Fruit fly (Drosophila melanogaster) whole organism, prepupa: ENCODE measurements around the gene hoip.
A peak's percentile ranks its signal among the peaks of the same experiment; 100 is the strongest.

ENCODE experiments used
- Blimp-1 ChIP-seq: fragments of 200-800 bp; sonication (Bioruptor generic); optimal IDR thresholded peaks from 3 replicates; lab custom pipeline; 2017; ENCODE audit warnings: missing biosample characterization, missing genetic modification characterization, mild to moderate bottlenecking, moderate library complexity, missing genetic modification reagents
- CG10631 ChIP-seq: fragments of 200-800 bp; sonication (Bioruptor generic); optimal IDR thresholded peaks from 2 replicates; lab custom pipeline; 2016; ENCODE audit warnings: missing biosample characterization, missing genetic modification characterization
- CG10669 ChIP-seq: fragments of 200-800 bp; sonication (Bioruptor generic); optimal IDR thresholded peaks from 3 replicates; lab custom pipeline; 2018; ENCODE audit warnings: missing biosample characterization, mild to moderate bottlenecking, missing genetic modification characterization, moderate library complexity
- CG11762 ChIP-seq: fragments of 200-800 bp; sonication (Bioruptor generic); optimal IDR thresholded peaks from 3 replicates; lab custom pipeline; 2016; ENCODE audit warnings: missing biosample characterization, missing genetic modification characterization; ENCODE audit not compliant: insufficient read depth
- CG11902 ChIP-seq: fragments of 200-800 bp; sonication (Bioruptor generic); optimal IDR thresholded peaks from 3 replicates; lab custom pipeline; 2016; ENCODE audit warnings: missing biosample characterization, missing genetic modification characterization
- CG15336 ChIP-seq: fragments of 200-800 bp; sonication (Bioruptor generic); IDR thresholded peaks from 2 replicates; pipeline ENCODE4 v1.3.6; 2022; ENCODE audit warnings: missing biosample characterization, missing genetic modification characterization
- CG1621 ChIP-seq: fragments of 200-800 bp; sonication (Bioruptor generic); optimal IDR thresholded peaks from 3 replicates; lab custom pipeline; 2018; ENCODE audit warnings: missing biosample characterization, mild to moderate bottlenecking, missing genetic modification characterization
- CG31627 ChIP-seq: fragments of 200-800 bp; sonication (Bioruptor generic); optimal IDR thresholded peaks from 3 replicates; lab custom pipeline; 2016; ENCODE audit warnings: missing biosample characterization, missing genetic modification characterization
- CG32006 ChIP-seq: fragments of 200-800 bp; sonication (Bioruptor generic); optimal IDR thresholded peaks from 3 replicates; lab custom pipeline; 2017; ENCODE audit warnings: missing biosample characterization, mild to moderate bottlenecking, missing genetic modification characterization
- CG34406 ChIP-seq: fragments of 200-800 bp; sonication (Bioruptor generic); optimal IDR thresholded peaks from 3 replicates; lab custom pipeline; 2016; ENCODE audit warnings: missing biosample characterization, missing genetic modification characterization
- CG3919 ChIP-seq: fragments of 200-800 bp; sonication (Bioruptor generic); optimal IDR thresholded peaks from 3 replicates; lab custom pipeline; 2016; ENCODE audit warnings: missing biosample characterization, missing genetic modification characterization
- CG4318 ChIP-seq: fragments of 200-800 bp; sonication (Bioruptor generic); optimal IDR thresholded peaks from 3 replicates; lab custom pipeline; 2017; ENCODE audit warnings: missing biosample characterization, mild to moderate bottlenecking, missing genetic modification characterization
- CG6163 ChIP-seq: fragments of 200-800 bp; sonication (Bioruptor generic); IDR thresholded peaks from 3 replicates; pipeline ENCODE4 v1.3.6; 2022; ENCODE audit warnings: missing biosample characterization, missing genetic modification characterization
- CG6276 ChIP-seq: fragments of 200-800 bp; sonication (Bioruptor generic); optimal IDR thresholded peaks from 2 replicates; lab custom pipeline; 2017; ENCODE audit warnings: missing biosample characterization, mild to moderate bottlenecking, missing genetic modification characterization
- CG6792 ChIP-seq: fragments of 200-800 bp; sonication (Bioruptor generic); optimal IDR thresholded peaks from 3 replicates; lab custom pipeline; 2016; ENCODE audit warnings: missing biosample characterization, missing genetic modification characterization
- CG6808 ChIP-seq: fragments of 200-800 bp; sonication (Bioruptor generic); optimal IDR thresholded peaks from 3 replicates; lab custom pipeline; 2017; ENCODE audit warnings: missing biosample characterization, missing genetic modification characterization, mild to moderate bottlenecking, moderate library complexity, missing genetic modification reagents
- CG6854 ChIP-seq: fragments of 200-800 bp; sonication (Bioruptor generic); optimal IDR thresholded peaks from 2 replicates; lab custom pipeline; 2017; ENCODE audit warnings: missing biosample characterization, mild to moderate bottlenecking, missing genetic modification characterization
- CG7368 ChIP-seq: fragments of 200-800 bp; sonication (Bioruptor generic); optimal IDR thresholded peaks from 3 replicates; lab custom pipeline; 2016; ENCODE audit warnings: missing biosample characterization, missing genetic modification characterization
- CG8119 ChIP-seq: fragments of 200-800 bp; sonication (Bioruptor generic); IDR thresholded peaks from 3 replicates; pipeline ENCODE4 v1.3.6; 2022; ENCODE audit warnings: missing biosample characterization, missing genetic modification characterization
- CG8319 ChIP-seq: fragments of 200-800 bp; sonication (Bioruptor generic); optimal IDR thresholded peaks from 3 replicates; lab custom pipeline; 2016; ENCODE audit warnings: missing biosample characterization, missing genetic modification characterization
- CG8632 ChIP-seq: fragments of 200-800 bp; sonication (Bioruptor generic); optimal IDR thresholded peaks from 3 replicates; lab custom pipeline; 2016; ENCODE audit warnings: missing biosample characterization, missing genetic modification characterization
- CG9139 ChIP-seq: fragments of 200-800 bp; sonication (Bioruptor generic); optimal IDR thresholded peaks from 3 replicates; lab custom pipeline; 2017; ENCODE audit warnings: missing biosample characterization, mild to moderate bottlenecking, missing genetic modification characterization
- Eip75B ChIP-seq: fragments of 200-800 bp; sonication (Bioruptor generic); optimal IDR thresholded peaks from 3 replicates; lab custom pipeline; 2016; ENCODE audit warnings: missing biosample characterization, missing genetic modification characterization
- Eip78C ChIP-seq: fragments of 200-800 bp; sonication (Bioruptor generic); peaks from one replicate; lab custom pipeline; 2016; ENCODE audit warnings: missing biosample characterization, missing genetic modification characterization
- Eip93F ChIP-seq: fragments of 200-800 bp; sonication (Bioruptor generic); optimal IDR thresholded peaks from 2 replicates; lab custom pipeline; 2016; ENCODE audit warnings: missing biosample characterization, mild to moderate bottlenecking, missing genetic modification characterization
- Ets21C ChIP-seq: fragments of 200-800 bp; sonication (Bioruptor generic); optimal IDR thresholded peaks from 3 replicates; lab custom pipeline; 2016; ENCODE audit warnings: missing biosample characterization, missing genetic modification characterization
- Gug ChIP-seq: fragments of 200-800 bp; sonication (Bioruptor generic); IDR thresholded peaks from 2 replicates; pipeline ENCODE4 v1.3.6; 2022; ENCODE audit warnings: missing biosample characterization, missing genetic modification characterization
- Hr39 ChIP-seq: fragments of 200-800 bp; sonication (Bioruptor generic); optimal IDR thresholded peaks from 2 replicates; lab custom pipeline; 2016; ENCODE audit warnings: missing biosample characterization, missing genetic modification characterization
- Met ChIP-seq: fragments of 200-800 bp; sonication (Bioruptor generic); optimal IDR thresholded peaks from 3 replicates; lab custom pipeline; 2016; ENCODE audit warnings: missing biosample characterization, missing genetic modification characterization
- OdsH ChIP-seq: fragments of 200-800 bp; sonication (Bioruptor generic); optimal IDR thresholded peaks from 3 replicates; lab custom pipeline; 2016; ENCODE audit warnings: missing biosample characterization, missing genetic modification characterization
- Smox ChIP-seq: fragments of 200-800 bp; sonication (Bioruptor generic); optimal IDR thresholded peaks from 3 replicates; lab custom pipeline; 2016; ENCODE audit warnings: missing biosample characterization, missing genetic modification characterization
- Sox14 ChIP-seq: fragments of 200-800 bp; sonication (Bioruptor generic); optimal IDR thresholded peaks from 3 replicates; lab custom pipeline; 2016; ENCODE audit warnings: missing biosample characterization, missing genetic modification characterization
- achi ChIP-seq: fragments of 200-800 bp; sonication (Bioruptor generic); optimal IDR thresholded peaks from 3 replicates; lab custom pipeline; 2016; ENCODE audit warnings: missing biosample characterization, missing genetic modification characterization
- acj6 ChIP-seq: fragments of 200-800 bp; sonication (Bioruptor generic); optimal IDR thresholded peaks from 3 replicates; lab custom pipeline; 2016; ENCODE audit warnings: missing biosample characterization, missing genetic modification characterization
- cyc ChIP-seq: fragments of 200-800 bp; sonication (Bioruptor generic); optimal IDR thresholded peaks from 3 replicates; lab custom pipeline; 2016; ENCODE audit warnings: missing biosample characterization, missing genetic modification characterization
- dac ChIP-seq: fragments of 200-800 bp; sonication (Bioruptor generic); optimal IDR thresholded peaks from 2 replicates; lab custom pipeline; 2017; ENCODE audit warnings: missing biosample characterization, mild to moderate bottlenecking, missing genetic modification characterization
- eg ChIP-seq: fragments of 200-800 bp; sonication (Bioruptor generic); IDR thresholded peaks from 3 replicates; pipeline ENCODE4 v1.3.6; 2022; ENCODE audit warnings: missing biosample characterization, missing genetic modification characterization
- esn ChIP-seq: fragments of 200-800 bp; sonication (Bioruptor generic); optimal IDR thresholded peaks from 2 replicates; lab custom pipeline; 2016; ENCODE audit warnings: missing biosample characterization, mild to moderate bottlenecking, missing genetic modification characterization, moderate library complexity
- fd85E ChIP-seq: fragments of 200-800 bp; sonication (Bioruptor generic); optimal IDR thresholded peaks from 3 replicates; lab custom pipeline; 2016; ENCODE audit warnings: missing biosample characterization, missing genetic modification characterization
- net ChIP-seq: fragments of 200-800 bp; sonication (Bioruptor generic); optimal IDR thresholded peaks from 3 replicates; lab custom pipeline; 2016; ENCODE audit warnings: missing biosample characterization, missing genetic modification characterization
- pdm3 ChIP-seq: fragments of 200-800 bp; sonication (Bioruptor generic); optimal IDR thresholded peaks from 3 replicates; lab custom pipeline; 2016; ENCODE audit warnings: missing biosample characterization, missing genetic modification characterization
- salr ChIP-seq, 2 experiments: fragments of 200-800 bp; sonication (Bioruptor generic); optimal IDR thresholded peaks; 3 replicates each; lab custom pipeline; 2016 to 2018; ENCODE audit warnings: missing biosample characterization in 2 of 2, missing genetic modification characterization in 2 of 2, mild to moderate bottlenecking in 1 of 2
- spab ChIP-seq: fragments of 200-800 bp; sonication (Bioruptor generic); optimal IDR thresholded peaks from 2 replicates; lab custom pipeline; 2017; ENCODE audit warnings: missing biosample characterization, mild to moderate bottlenecking, missing genetic modification characterization, missing genetic modification reagents
- ss ChIP-seq, 2 experiments: fragments of 200-800 bp; sonication (Bioruptor generic); optimal IDR thresholded peaks; 2 replicates in 1 of 2; 3 replicates in 1 of 2; lab custom pipeline; 2017 to 2018; ENCODE audit warnings: mild to moderate bottlenecking in 2 of 2, missing biosample characterization in 2 of 2, missing genetic modification characterization in 2 of 2, moderate library complexity in 1 of 2
- svp ChIP-seq: fragments of 200-800 bp; sonication (Bioruptor generic); peaks from one replicate; lab custom pipeline; 2016; ENCODE audit warnings: missing biosample characterization, missing genetic modification characterization
- topi ChIP-seq: fragments of 200-800 bp; sonication (Bioruptor generic); optimal IDR thresholded peaks from 3 replicates; lab custom pipeline; 2016; ENCODE audit warnings: missing biosample characterization, missing genetic modification characterization
- vri ChIP-seq: fragments of 200-800 bp; sonication (Bioruptor generic); optimal IDR thresholded peaks from 3 replicates; lab custom pipeline; 2016; ENCODE audit warnings: missing biosample characterization, mild to moderate bottlenecking, missing genetic modification characterization

Gene hoip

dm6 chr2L:9734134-9734533, 34.5 kb downstream of the hoip start:
- peak in 1 of 2 experiments; percentile 28 for TF ChIP-seq salr (GFP tag; optimal IDR thresholded peaks at IDR 0.05; lab: Kevin White, UChicago)
- no peak for TF ChIP-seq topi
- no peak for TF ChIP-seq cyc (GFP tag; lab: Kevin White, UChicago)
- peak in 1 of 2 experiments; percentile 8 for TF ChIP-seq ss (GFP tag; optimal IDR thresholded peaks at IDR 0.05; lab: Kevin White, UChicago)
- TF ChIP-seq CG3919 (GFP tag; lab: Kevin White, UChicago), result peak; percentile 47
- peak; percentile 44; the same call in 1 of the 3 replicates for TF ChIP-seq CG6163 (GFP tag; lab: Robert Waterston, UW)
- no peak for TF ChIP-seq CG4318
- TF ChIP-seq CG8632 (GFP tag; lab: Kevin White, UChicago), result peak; percentile 21
- TF ChIP-seq CG10669 (GFP tag; lab: Kevin White, UChicago), result peak; percentile 20
- TF ChIP-seq eg (GFP tag; lab: Robert Waterston, UW), result 0 out of 3 replicates have a peak, but pooled peaks have one; percentile 21
- TF ChIP-seq CG6854 (GFP tag; lab: Kevin White, UChicago), result peak; percentile 25
- TF ChIP-seq pdm3, result peak; percentile 19
- TF ChIP-seq fd85E (GFP tag; lab: Kevin White, UChicago), result no peak
- TF ChIP-seq CG1621 (tag; lab: Kevin White, UChicago), result peak; percentile 26
- no peak for TF ChIP-seq OdsH (GFP tag; lab: Kevin White, UChicago)
- TF ChIP-seq CG34406 (GFP tag; lab: Kevin White, UChicago), result peak; percentile 38
- peak; percentile 77 for TF ChIP-seq Eip78C
- TF ChIP-seq achi (GFP tag; lab: Kevin White, UChicago), result peak; percentile 15
- TF ChIP-seq CG7368 (GFP tag; lab: Kevin White, UChicago), result peak; percentile 37

dm6 chr2L:9736000-9736695, 36.6 kb downstream of the hoip start, which contains the start of gene CG13117:
Gene CG13117 (plus strand): TSS chr2L:9736645.
- peak; percentile 55 for TF ChIP-seq cyc (GFP tag; lab: Kevin White, UChicago)
- no peak for TF ChIP-seq CG1621 (tag; lab: Kevin White, UChicago)
- no peak for TF ChIP-seq CG9139 (GFP tag; lab: Kevin White, UChicago)
- peak; percentile 12 for TF ChIP-seq Blimp-1
- peak; percentile 12 for TF ChIP-seq achi (GFP tag; lab: Kevin White, UChicago)
- TF ChIP-seq Sox14 (GFP tag; lab: Kevin White, UChicago), result peak; percentile 29
- peak; percentile 68 for TF ChIP-seq CG32006 (GFP tag; lab: Kevin White, UChicago)
- peak; percentile 56 for TF ChIP-seq net (GFP tag; lab: Kevin White, UChicago)
- peak; percentile 23 for TF ChIP-seq CG10669 (GFP tag; lab: Kevin White, UChicago)
- TF ChIP-seq Hr39, result peak; percentile 48
- peak; percentile 37 for TF ChIP-seq Ets21C (GFP tag; lab: Kevin White, UChicago)
- TF ChIP-seq CG10631 (GFP tag; lab: Kevin White, UChicago), result peak; percentile 28
- peak; percentile 18 for TF ChIP-seq CG11762 (GFP tag; lab: Kevin White, UChicago)
- TF ChIP-seq CG8119 (GFP tag; lab: Robert Waterston, UW), result peak; percentile 31; the same call in 1 of the 3 replicates
- peak; percentile 61 for TF ChIP-seq Met (GFP tag; lab: Kevin White, UChicago)
- TF ChIP-seq CG15336 (GFP tag; lab: Robert Waterston, UW), result peak; percentile 34; the same call in 1 of the 2 replicates
- TF ChIP-seq CG31627 (GFP tag; lab: Kevin White, UChicago), result peak; percentile 59
- peak; percentile 5 for TF ChIP-seq CG8319 (GFP tag; lab: Kevin White, UChicago)
- no peak for TF ChIP-seq Eip93F
- peak; percentile 16 for TF ChIP-seq OdsH (GFP tag; lab: Kevin White, UChicago)
- TF ChIP-seq esn (GFP tag; lab: Kevin White, UChicago), result peak; percentile 65
- TF ChIP-seq dac, result no peak
- TF ChIP-seq vri (GFP tag; lab: Kevin White, UChicago), result no peak
- TF ChIP-seq Gug (GFP tag; lab: Robert Waterston, UW), result peak; percentile 22; the same call in 1 of the 2 replicates
- TF ChIP-seq svp (GFP tag; lab: Kevin White, UChicago), result peak; percentile 88
- peak; percentile 54; the same call in 2 of the 3 replicates for TF ChIP-seq eg (GFP tag; lab: Robert Waterston, UW)
- TF ChIP-seq Eip75B (GFP tag; lab: Kevin White, UChicago), result peak; percentile 49
- peak; percentile 40 for TF ChIP-seq CG4318
- TF ChIP-seq CG6808 (GFP tag; lab: Kevin White, UChicago), result peak; percentile 50
- TF ChIP-seq ss (GFP tag; optimal IDR thresholded peaks at IDR 0.05; lab: Kevin White, UChicago), result peak in 1 of 2 experiments; percentile 23
- peak; percentile 59 for TF ChIP-seq topi
- TF ChIP-seq CG6792, result peak; percentile 55
- TF ChIP-seq CG11902 (GFP tag; lab: Kevin White, UChicago), result peak; percentile 11
- TF ChIP-seq Eip78C, result peak; percentile 89
- peak; percentile 37 for TF ChIP-seq CG6276
- TF ChIP-seq CG3919 (GFP tag; lab: Kevin White, UChicago), result peak; percentile 41
- TF ChIP-seq Smox (GFP tag; lab: Kevin White, UChicago), result peak; percentile 37
- peak; percentile 42 for TF ChIP-seq acj6 (GFP tag; lab: Kevin White, UChicago)
- TF ChIP-seq spab (GFP tag; lab: Kevin White, UChicago), result peak; percentile 35
